Fruit fly (Drosophila melanogaster) whole organism, wandering third instar larva: ENCODE measurements around the gene CG8851.

ENCODE experiments used
- Abd-B ChIP-seq: fragments of >200 bp; optimal IDR thresholded peaks from 2 replicates; lab custom pipeline; 2017; ENCODE audit warnings: missing biosample characterization, missing genetic modification characterization
- CG9705 ChIP-seq: fragments of 200-800 bp; sonication (Bioruptor generic); optimal IDR thresholded peaks from 2 replicates; lab custom pipeline; 2018; ENCODE audit warnings: missing biosample characterization, mild to moderate bottlenecking, missing genetic modification characterization
- Jra ChIP-seq: sonication (Bioruptor generic); optimal IDR thresholded peaks from 2 replicates; lab custom pipeline; 2016; ENCODE audit warnings: missing biosample characterization, missing genetic modification characterization
- Sp1 ChIP-seq: fragments of 200-800 bp; sonication (Bioruptor generic); optimal IDR thresholded peaks from 3 replicates; lab custom pipeline; 2019; ENCODE audit warnings: missing biosample characterization, mild to moderate bottlenecking, missing genetic modification characterization, moderate library complexity
- Vsx2 ChIP-seq: fragments of 200-300, 225-300 bp; sonication (Bioruptor generic); optimal IDR thresholded peaks from 2 replicates; lab custom pipeline; 2018; ENCODE audit warnings: missing biosample characterization, missing genetic modification characterization; ENCODE audit not compliant: partially characterized antibody
- dl ChIP-seq, 2 experiments: fragments of 175-275, 200-275 bp in 1 of 2; fragments of 200-275 bp in 1 of 2; sonication (Bioruptor generic); optimal IDR thresholded peaks; lab custom pipeline; 2018; ENCODE audit warnings: mild to moderate bottlenecking in 2 of 2, missing biosample characterization in 2 of 2, missing genetic modification characterization in 2 of 2, moderate library complexity in 2 of 2; ENCODE audit not compliant: partially characterized antibody in 2 of 2, insufficient read depth in 1 of 2
- foxo ChIP-seq, 2 experiments: fragments of 200-800 bp; sonication (Bioruptor generic); optimal IDR thresholded peaks; 2 replicates in 1 of 2; 3 replicates in 1 of 2; lab custom pipeline; 2016 to 2017; ENCODE audit warnings: missing biosample characterization in 2 of 2, missing genetic modification characterization in 2 of 2
- jim ChIP-seq: fragments of 175-275, 200-325 bp; sonication (Bioruptor generic); optimal IDR thresholded peaks from 2 replicates; lab custom pipeline; 2016; ENCODE audit warnings: missing biosample characterization, mild to moderate bottlenecking, missing genetic modification characterization

dm6 chr2L:3555408-3556058 is 36.1 kb downstream of the CG8851 start:
- TF ChIP-seq foxo (GFP tag; optimal IDR thresholded peaks at IDR 0.05; lab: Kevin White, UChicago) (peak in 1 of 2 experiments; percentile 42), jim (GFP tag; lab: Kevin White, UChicago) (no peak), Sp1 (GFP tag; lab: Kevin White, UChicago) (no peak), Vsx2 (no peak), CG9705 (GFP tag; lab: Kevin White, UChicago) (no peak), Abd-B (GFP tag; lab: Kevin White, UChicago) (no peak), dl (GFP tag; optimal IDR thresholded peaks at IDR 0.05; lab: Kevin White, UChicago; ENCODE audit: insufficient read depth in 1 of 2, partially characterized antibody in 2 of 2) (no peak), Jra (GFP tag; lab: Kevin White, UChicago) (no peak)
